Fruit fly (Drosophila melanogaster) whole organism, pupa: ENCODE data around the gene Mcm3.

ENCODE experiments used
- CG17806 ChIP-seq: fragments of 200-800 bp; sonication (Bioruptor generic); optimal IDR thresholded peaks from 2 replicates; lab custom pipeline; 2018; ENCODE audit warnings: missing biosample characterization, mild to moderate bottlenecking, missing genetic modification characterization, moderate library complexity
- CG4496 ChIP-seq: fragments of 200-800 bp; sonication (Bioruptor generic); IDR thresholded peaks from 3 replicates; pipeline ENCODE4 v1.3.6; 2022; ENCODE audit warnings: missing biosample characterization, missing genetic modification characterization
- CG8301 ChIP-seq: fragments of 200-800 bp; sonication (Bioruptor generic); optimal IDR thresholded peaks from 2 replicates; lab custom pipeline; 2018; ENCODE audit warnings: missing biosample characterization, mild to moderate bottlenecking, missing genetic modification characterization
- Snoo ChIP-seq: fragments of 200-800 bp; sonication (Bioruptor generic); optimal IDR thresholded peaks from 3 replicates; lab custom pipeline; 2017; ENCODE audit warnings: missing biosample characterization, mild to moderate bottlenecking, missing genetic modification characterization, inconsistent platforms
- rn ChIP-seq: fragments of 200-800 bp; sonication (Bioruptor generic); IDR thresholded peaks from 2 replicates; pipeline ENCODE4 v1.3.6; 2022; ENCODE audit warnings: missing biosample characterization, missing genetic modification characterization

DNA sequence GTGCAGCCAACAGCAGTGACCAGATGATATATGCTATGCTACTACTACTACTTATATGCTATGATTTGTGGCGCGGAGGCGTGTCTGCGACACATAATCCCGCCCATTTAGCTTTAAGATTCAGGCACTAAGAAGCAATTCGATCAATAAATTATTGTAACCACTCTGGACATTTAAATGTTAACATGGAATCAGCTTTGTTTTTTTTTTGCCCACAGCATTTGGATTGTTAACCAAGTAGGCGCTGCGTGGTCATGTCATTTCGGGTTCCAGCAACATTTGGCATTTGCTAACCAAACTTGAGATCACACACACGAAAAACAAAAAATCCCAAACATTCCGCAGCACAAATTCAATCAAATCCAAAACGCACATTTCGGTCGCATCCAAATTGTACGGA lies 10.7 kb upstream of the Mcm3 start, which contains the start of gene CG4198:
- TF ChIP-seq rn (GFP tag; lab: Robert Waterston, UW) (no peak), Snoo (tag; lab: Kevin White, UChicago) (no peak), CG4496 (GFP tag; lab: Robert Waterston, UW) (no peak), CG17806 (no peak), CG8301 (tag; lab: Kevin White, UChicago) (no peak)
